Fruit fly (Drosophila melanogaster) whole organism: Measurements from ENCODE around the gene CG31055.

Source experiments
- Dll ChIP-seq: fragments of >200 bp; optimal IDR thresholded peaks from 2 replicates; lab custom pipeline; 2017
- pan ChIP-seq: fragments of >200 bp; optimal IDR thresholded peaks from 2 replicates; lab custom pipeline; 2017
- usp ChIP-seq: fragments of >200 bp; optimal IDR thresholded peaks from 2 replicates; lab custom pipeline; 2017; ENCODE audit warnings: missing biosample characterization, missing genetic modification characterization, mixed read lengths

dm6 chr3R:27651710-27652109 lies 36.2 kb downstream of the CG31055 start:
- TF ChIP-seq usp (GFP tag; lab: Kevin White, UChicago) (no peak), pan (lab: Kevin White, UChicago) (no peak), Dll (lab: Kevin White, UChicago) (no peak)
